Fruit fly (Drosophila melanogaster) whole organism, pupa: ENCODE data around the gene Gmap.

Source experiments
- CG10348 ChIP-seq: fragments of 200-800 bp; sonication (Bioruptor generic); IDR thresholded peaks from 2 replicates; pipeline ENCODE4 v1.3.6; 2022; ENCODE audit warnings: missing biosample characterization, missing genetic modification characterization
- CG13204 ChIP-seq: fragments of 200-800 bp; sonication (Bioruptor generic); optimal IDR thresholded peaks from 2 replicates; lab custom pipeline; 2018; ENCODE audit warnings: missing biosample characterization, mild to moderate bottlenecking, missing genetic modification characterization, moderate library complexity
- CG14655 ChIP-seq: fragments of 200-800 bp; sonication (Bioruptor generic); optimal IDR thresholded peaks from 3 replicates; lab custom pipeline; 2017; ENCODE audit warnings: mild to moderate bottlenecking, missing biosample characterization, missing genetic modification reagents, missing genetic modification characterization
- CG17806 ChIP-seq: fragments of 200-800 bp; sonication (Bioruptor generic); optimal IDR thresholded peaks from 2 replicates; lab custom pipeline; 2018; ENCODE audit warnings: missing biosample characterization, mild to moderate bottlenecking, missing genetic modification characterization, moderate library complexity
- CG34367 ChIP-seq: fragments of 200-800 bp; sonication (Bioruptor generic); optimal IDR thresholded peaks from 2 replicates; lab custom pipeline; 2018; ENCODE audit warnings: missing biosample characterization, mild to moderate bottlenecking, missing genetic modification characterization
- CG8301 ChIP-seq: fragments of 200-800 bp; sonication (Bioruptor generic); optimal IDR thresholded peaks from 2 replicates; lab custom pipeline; 2018; ENCODE audit warnings: missing biosample characterization, mild to moderate bottlenecking, missing genetic modification characterization
- CG9948 ChIP-seq: fragments of 200-800 bp; sonication (Bioruptor generic); optimal IDR thresholded peaks from 2 replicates; lab custom pipeline; 2018; ENCODE audit warnings: missing biosample characterization, mild to moderate bottlenecking, missing genetic modification characterization, moderate library complexity
- D1 ChIP-seq: fragments of 200-800 bp; sonication (Bioruptor generic); optimal IDR thresholded peaks from 2 replicates; lab custom pipeline; 2018; ENCODE audit warnings: missing biosample characterization, mild to moderate bottlenecking, missing genetic modification characterization, moderate library complexity
- EcR ChIP-seq: fragments of 200-800 bp; sonication (Bioruptor generic); optimal IDR thresholded peaks from 3 replicates; lab custom pipeline; 2019; ENCODE audit warnings: missing biosample characterization, missing genetic modification characterization, mild to moderate bottlenecking, moderate library complexity, missing genetic modification reagents
- Ets98B ChIP-seq: fragments of 200-800 bp; sonication (Bioruptor generic); IDR thresholded peaks from 2 replicates; pipeline ENCODE4 v1.3.6; 2022; ENCODE audit warnings: missing biosample characterization, missing genetic modification characterization
- Pif1B ChIP-seq: fragments of 200-800 bp; sonication (Bioruptor generic); optimal IDR thresholded peaks from 3 replicates; lab custom pipeline; 2016; ENCODE audit warnings: missing biosample characterization, missing genetic modification characterization
- gl ChIP-seq: fragments of 200-800 bp; sonication (Bioruptor generic); optimal IDR thresholded peaks from 2 replicates; lab custom pipeline; 2018; ENCODE audit warnings: missing biosample characterization, mild to moderate bottlenecking, missing genetic modification characterization
- rn ChIP-seq: fragments of 200-800 bp; sonication (Bioruptor generic); IDR thresholded peaks from 2 replicates; pipeline ENCODE4 v1.3.6; 2022; ENCODE audit warnings: missing biosample characterization, missing genetic modification characterization

DNA sequence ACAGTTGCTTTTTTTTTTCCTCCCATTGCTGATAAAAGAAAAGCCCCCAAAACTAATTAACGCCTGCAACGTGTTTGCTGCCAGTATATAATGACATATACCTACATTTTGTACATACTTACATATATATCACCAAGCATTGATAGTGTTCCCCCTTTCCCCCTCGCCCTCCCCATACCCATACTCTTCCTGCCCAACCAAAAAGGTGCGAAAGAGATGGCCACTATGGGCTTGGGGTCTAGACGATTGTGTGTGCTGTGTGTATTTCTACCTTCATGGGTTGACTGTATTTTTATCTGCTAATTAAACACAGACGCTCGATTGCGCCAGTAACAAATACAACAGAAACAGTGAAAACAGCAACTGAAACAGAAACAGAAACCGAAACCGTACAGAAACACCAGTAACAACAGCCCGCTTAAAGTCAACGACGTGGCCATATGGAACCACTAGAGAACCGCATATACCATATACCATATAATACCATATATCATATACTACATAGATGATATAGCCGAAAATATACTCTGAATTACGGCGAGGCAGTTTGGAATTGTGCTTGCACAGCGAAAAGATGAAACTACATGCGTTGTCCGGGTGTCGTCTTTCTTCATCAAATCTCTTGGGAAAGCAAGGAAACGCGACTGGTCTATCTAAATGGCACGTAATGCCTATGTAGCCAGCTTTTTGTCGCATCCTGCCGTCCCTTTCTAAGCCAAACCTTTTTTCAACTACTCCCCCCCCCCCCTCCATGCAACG is 10.1 kb downstream of the Gmap start:
- TF ChIP-seq EcR (no peak), rn (GFP tag; lab: Robert Waterston, UW) (no peak), CG8301 (tag; lab: Kevin White, UChicago) (no peak), D1 (no peak), Ets98B (no peak), gl (tag; lab: Kevin White, UChicago) (no peak), CG9948 (no peak), CG10348 (GFP tag; lab: Robert Waterston, UW) (no peak), CG14655 (no peak), CG13204 (no peak), CG34367 (no peak), Pif1B (GFP tag; lab: Kevin White, UChicago) (no peak), CG17806 (tag; lab: Kevin White, UChicago) (no peak)
